Fruit fly (Drosophila melanogaster) whole organism, prepupa: ENCODE data around the gene Galk.

Experiments
- Blimp-1 ChIP-seq: fragments of 200-800 bp; sonication (Bioruptor generic); optimal IDR thresholded peaks from 3 replicates; lab custom pipeline; 2017; ENCODE audit warnings: missing biosample characterization, missing genetic modification characterization, mild to moderate bottlenecking, moderate library complexity, missing genetic modification reagents
- CG10669 ChIP-seq: fragments of 200-800 bp; sonication (Bioruptor generic); optimal IDR thresholded peaks from 3 replicates; lab custom pipeline; 2018; ENCODE audit warnings: missing biosample characterization, mild to moderate bottlenecking, missing genetic modification characterization, moderate library complexity
- CG11294 ChIP-seq: fragments of 200-800 bp; sonication (Bioruptor generic); IDR thresholded peaks from 2 replicates; pipeline ENCODE4 v1.3.6; 2022; ENCODE audit warnings: missing biosample characterization, missing genetic modification characterization
- CG11762 ChIP-seq: fragments of 200-800 bp; sonication (Bioruptor generic); optimal IDR thresholded peaks from 3 replicates; lab custom pipeline; 2016; ENCODE audit warnings: missing biosample characterization, missing genetic modification characterization; ENCODE audit not compliant: insufficient read depth
- CG11902 ChIP-seq: fragments of 200-800 bp; sonication (Bioruptor generic); optimal IDR thresholded peaks from 3 replicates; lab custom pipeline; 2016; ENCODE audit warnings: missing biosample characterization, missing genetic modification characterization
- CG15336 ChIP-seq: fragments of 200-800 bp; sonication (Bioruptor generic); IDR thresholded peaks from 2 replicates; pipeline ENCODE4 v1.3.6; 2022; ENCODE audit warnings: missing biosample characterization, missing genetic modification characterization
- CG16779 ChIP-seq: fragments of 200-800 bp; sonication (Bioruptor generic); optimal IDR thresholded peaks from 3 replicates; lab custom pipeline; 2017; ENCODE audit warnings: missing biosample characterization, mild to moderate bottlenecking, missing genetic modification characterization
- CG3032 ChIP-seq: fragments of 200-800 bp; optimal IDR thresholded peaks from 2 replicates; lab custom pipeline; 2019; ENCODE audit warnings: missing biosample characterization, mild to moderate bottlenecking, missing genetic modification characterization, moderate library complexity
- CG31627 ChIP-seq: fragments of 200-800 bp; sonication (Bioruptor generic); optimal IDR thresholded peaks from 3 replicates; lab custom pipeline; 2016; ENCODE audit warnings: missing biosample characterization, missing genetic modification characterization
- CG32006 ChIP-seq: fragments of 200-800 bp; sonication (Bioruptor generic); optimal IDR thresholded peaks from 3 replicates; lab custom pipeline; 2017; ENCODE audit warnings: missing biosample characterization, mild to moderate bottlenecking, missing genetic modification characterization
- CG34406 ChIP-seq: fragments of 200-800 bp; sonication (Bioruptor generic); optimal IDR thresholded peaks from 3 replicates; lab custom pipeline; 2016; ENCODE audit warnings: missing biosample characterization, missing genetic modification characterization
- CG3919 ChIP-seq: fragments of 200-800 bp; sonication (Bioruptor generic); optimal IDR thresholded peaks from 3 replicates; lab custom pipeline; 2016; ENCODE audit warnings: missing biosample characterization, missing genetic modification characterization
- CG4318 ChIP-seq: fragments of 200-800 bp; sonication (Bioruptor generic); optimal IDR thresholded peaks from 3 replicates; lab custom pipeline; 2017; ENCODE audit warnings: missing biosample characterization, mild to moderate bottlenecking, missing genetic modification characterization
- CG6163 ChIP-seq: fragments of 200-800 bp; sonication (Bioruptor generic); IDR thresholded peaks from 3 replicates; pipeline ENCODE4 v1.3.6; 2022; ENCODE audit warnings: missing biosample characterization, missing genetic modification characterization
- CG6276 ChIP-seq: fragments of 200-800 bp; sonication (Bioruptor generic); optimal IDR thresholded peaks from 2 replicates; lab custom pipeline; 2017; ENCODE audit warnings: missing biosample characterization, mild to moderate bottlenecking, missing genetic modification characterization
- CG6792 ChIP-seq: fragments of 200-800 bp; sonication (Bioruptor generic); optimal IDR thresholded peaks from 3 replicates; lab custom pipeline; 2016; ENCODE audit warnings: missing biosample characterization, missing genetic modification characterization
- CG8119 ChIP-seq: fragments of 200-800 bp; sonication (Bioruptor generic); IDR thresholded peaks from 3 replicates; pipeline ENCODE4 v1.3.6; 2022; ENCODE audit warnings: missing biosample characterization, missing genetic modification characterization
- CG8632 ChIP-seq: fragments of 200-800 bp; sonication (Bioruptor generic); optimal IDR thresholded peaks from 3 replicates; lab custom pipeline; 2016; ENCODE audit warnings: missing biosample characterization, missing genetic modification characterization
- CG9139 ChIP-seq: fragments of 200-800 bp; sonication (Bioruptor generic); optimal IDR thresholded peaks from 3 replicates; lab custom pipeline; 2017; ENCODE audit warnings: missing biosample characterization, mild to moderate bottlenecking, missing genetic modification characterization
- Eip78C ChIP-seq: fragments of 200-800 bp; sonication (Bioruptor generic); peaks from one replicate; lab custom pipeline; 2016; ENCODE audit warnings: missing biosample characterization, missing genetic modification characterization
- Eip93F ChIP-seq: fragments of 200-800 bp; sonication (Bioruptor generic); optimal IDR thresholded peaks from 2 replicates; lab custom pipeline; 2016; ENCODE audit warnings: missing biosample characterization, mild to moderate bottlenecking, missing genetic modification characterization
- Ets21C ChIP-seq: fragments of 200-800 bp; sonication (Bioruptor generic); optimal IDR thresholded peaks from 3 replicates; lab custom pipeline; 2016; ENCODE audit warnings: missing biosample characterization, missing genetic modification characterization
- Ets96B ChIP-seq: fragments of 200-800 bp; optimal IDR thresholded peaks from 2 replicates; lab custom pipeline; 2019; ENCODE audit warnings: missing biosample characterization, mild to moderate bottlenecking, missing genetic modification characterization, moderate library complexity
- Gug ChIP-seq: fragments of 200-800 bp; sonication (Bioruptor generic); IDR thresholded peaks from 2 replicates; pipeline ENCODE4 v1.3.6; 2022; ENCODE audit warnings: missing biosample characterization, missing genetic modification characterization
- Hr38 ChIP-seq: sonication (Bioruptor generic); optimal IDR thresholded peaks from 2 replicates; lab custom pipeline; 2016; ENCODE audit warnings: missing biosample characterization, missing genetic modification characterization
- Hr39 ChIP-seq: fragments of 200-800 bp; sonication (Bioruptor generic); optimal IDR thresholded peaks from 2 replicates; lab custom pipeline; 2016; ENCODE audit warnings: missing biosample characterization, missing genetic modification characterization
- Lpt ChIP-seq: fragments of 200-800 bp; sonication (Bioruptor generic); optimal IDR thresholded peaks from 3 replicates; lab custom pipeline; 2016; ENCODE audit warnings: missing biosample characterization, missing genetic modification characterization
- Smox ChIP-seq: fragments of 200-800 bp; sonication (Bioruptor generic); optimal IDR thresholded peaks from 3 replicates; lab custom pipeline; 2016; ENCODE audit warnings: missing biosample characterization, missing genetic modification characterization
- Sox102F ChIP-seq: fragments of 200-800 bp; sonication (Bioruptor generic); optimal IDR thresholded peaks from 2 replicates; lab custom pipeline; 2016; ENCODE audit warnings: missing biosample characterization, mild to moderate bottlenecking, missing genetic modification characterization
- Sox14 ChIP-seq: fragments of 200-800 bp; sonication (Bioruptor generic); optimal IDR thresholded peaks from 3 replicates; lab custom pipeline; 2016; ENCODE audit warnings: missing biosample characterization, missing genetic modification characterization
- Sox15 ChIP-seq: fragments of 200-800 bp; sonication (Bioruptor generic); optimal IDR thresholded peaks from 3 replicates; lab custom pipeline; 2016; ENCODE audit warnings: missing biosample characterization, missing genetic modification characterization
- achi ChIP-seq: fragments of 200-800 bp; sonication (Bioruptor generic); optimal IDR thresholded peaks from 3 replicates; lab custom pipeline; 2016; ENCODE audit warnings: missing biosample characterization, missing genetic modification characterization
- acj6 ChIP-seq: fragments of 200-800 bp; sonication (Bioruptor generic); optimal IDR thresholded peaks from 3 replicates; lab custom pipeline; 2016; ENCODE audit warnings: missing biosample characterization, missing genetic modification characterization
- cyc ChIP-seq: fragments of 200-800 bp; sonication (Bioruptor generic); optimal IDR thresholded peaks from 3 replicates; lab custom pipeline; 2016; ENCODE audit warnings: missing biosample characterization, missing genetic modification characterization
- dsx ChIP-seq: fragments of 200-800 bp; optimal IDR thresholded peaks from 3 replicates; lab custom pipeline; 2019; ENCODE audit warnings: missing biosample characterization, mild to moderate bottlenecking, missing genetic modification characterization, moderate library complexity; ENCODE audit not compliant: poor library complexity, severe bottlenecking
- esn ChIP-seq: fragments of 200-800 bp; sonication (Bioruptor generic); optimal IDR thresholded peaks from 2 replicates; lab custom pipeline; 2016; ENCODE audit warnings: missing biosample characterization, mild to moderate bottlenecking, missing genetic modification characterization, moderate library complexity
- fd59A ChIP-seq: fragments of 200-800 bp; sonication (Bioruptor generic); optimal IDR thresholded peaks from 2 replicates; lab custom pipeline; 2017; ENCODE audit warnings: missing biosample characterization, mild to moderate bottlenecking, missing genetic modification characterization, missing genetic modification reagents
- fkh ChIP-seq: fragments of 200-800 bp; sonication (Bioruptor generic); optimal IDR thresholded peaks from 3 replicates; lab custom pipeline; 2017; ENCODE audit warnings: missing biosample characterization, mild to moderate bottlenecking, missing genetic modification characterization, moderate library complexity
- lz ChIP-seq: fragments of 200-800 bp; sonication (Bioruptor generic); optimal IDR thresholded peaks from 3 replicates; lab custom pipeline; 2016; ENCODE audit warnings: missing biosample characterization, missing genetic modification characterization
- net ChIP-seq: fragments of 200-800 bp; sonication (Bioruptor generic); optimal IDR thresholded peaks from 3 replicates; lab custom pipeline; 2016; ENCODE audit warnings: missing biosample characterization, missing genetic modification characterization
- pdm3 ChIP-seq: fragments of 200-800 bp; sonication (Bioruptor generic); optimal IDR thresholded peaks from 3 replicates; lab custom pipeline; 2016; ENCODE audit warnings: missing biosample characterization, missing genetic modification characterization
- salr ChIP-seq, 2 experiments: fragments of 200-800 bp; sonication (Bioruptor generic); optimal IDR thresholded peaks; 3 replicates each; lab custom pipeline; 2016 to 2018; ENCODE audit warnings: missing biosample characterization in 2 of 2, missing genetic modification characterization in 2 of 2, mild to moderate bottlenecking in 1 of 2
- spab ChIP-seq: fragments of 200-800 bp; sonication (Bioruptor generic); optimal IDR thresholded peaks from 2 replicates; lab custom pipeline; 2017; ENCODE audit warnings: missing biosample characterization, mild to moderate bottlenecking, missing genetic modification characterization, missing genetic modification reagents
- ss ChIP-seq, 2 experiments: fragments of 200-800 bp; sonication (Bioruptor generic); optimal IDR thresholded peaks; 2 replicates in 1 of 2; 3 replicates in 1 of 2; lab custom pipeline; 2017 to 2018; ENCODE audit warnings: mild to moderate bottlenecking in 2 of 2, missing biosample characterization in 2 of 2, missing genetic modification characterization in 2 of 2, moderate library complexity in 1 of 2
- svp ChIP-seq: fragments of 200-800 bp; sonication (Bioruptor generic); peaks from one replicate; lab custom pipeline; 2016; ENCODE audit warnings: missing biosample characterization, missing genetic modification characterization

Gene Galk

dm6 chr3L:9027122-9027696, 41.3 kb upstream of the Galk start:
- TF ChIP-seq Eip93F (GFP tag; lab: Kevin White, UChicago) (no peak), CG6276 (GFP tag; lab: Kevin White, UChicago) (no peak), fkh (GFP tag; lab: Kevin White, UChicago) (peak; percentile 40), Sox14 (GFP tag; lab: Kevin White, UChicago) (no peak), CG34406 (no peak), CG15336 (GFP tag; lab: Robert Waterston, UW) (no peak)

dm6 chr3L:9026568-9026967, 40.7 kb upstream of the Galk start:
- TF ChIP-seq CG6163 = no peak
- peak; percentile 28 for TF ChIP-seq Eip78C (GFP tag; lab: Kevin White, UChicago)
- no peak for TF ChIP-seq Gug
- TF ChIP-seq Sox102F = peak; percentile 10
- no peak for TF ChIP-seq Hr38
- no peak for TF ChIP-seq dsx (GFP tag; lab: Kevin White, UChicago)
- TF ChIP-seq svp (GFP tag; lab: Kevin White, UChicago) = peak; percentile 46
- TF ChIP-seq CG9139 (GFP tag; lab: Kevin White, UChicago) = no peak
- TF ChIP-seq esn (GFP tag; lab: Kevin White, UChicago) = peak; percentile 7
- TF ChIP-seq achi (GFP tag; lab: Kevin White, UChicago) = no peak
- TF ChIP-seq Sox15 (GFP tag; lab: Kevin White, UChicago) = no peak
- TF ChIP-seq lz (GFP tag; lab: Kevin White, UChicago) = no peak
- TF ChIP-seq fkh (GFP tag; lab: Kevin White, UChicago) = no peak
- TF ChIP-seq CG32006 (GFP tag; lab: Kevin White, UChicago) = no peak
- no peak for TF ChIP-seq acj6 (GFP tag; lab: Kevin White, UChicago)
- TF ChIP-seq CG3919 (GFP tag; lab: Kevin White, UChicago) = no peak
- no peak for TF ChIP-seq CG10669 (GFP tag; lab: Kevin White, UChicago)

- TF ChIP-seq Sox15 (GFP tag; lab: Kevin White, UChicago) (no peak), CG32006 (GFP tag; lab: Kevin White, UChicago) (peak; percentile 4), fkh (GFP tag; lab: Kevin White, UChicago) (no peak), Gug (no peak), pdm3 (peak; percentile 16), Blimp-1 (GFP tag; lab: Kevin White, UChicago) (no peak), Smox (GFP tag; lab: Kevin White, UChicago) (no peak), dsx (GFP tag; lab: Kevin White, UChicago) (peak; percentile 5), net (GFP tag; lab: Kevin White, UChicago) (no peak), spab (GFP tag; lab: Kevin White, UChicago) (no peak), CG6792 (GFP tag; lab: Kevin White, UChicago) (no peak), CG11902 (no peak), CG8119 (no peak), Sox102F (no peak), ss (GFP tag; optimal IDR thresholded peaks at IDR 0.05; lab: Kevin White, UChicago) (peak in 1 of 2 experiments; percentile 31), CG4318 (GFP tag; lab: Kevin White, UChicago) (no peak), svp (GFP tag; lab: Kevin White, UChicago) (no peak), Lpt (GFP tag; lab: Kevin White, UChicago) (no peak), lz (GFP tag; lab: Kevin White, UChicago) (no peak), CG3919 (GFP tag; lab: Kevin White, UChicago) (peak; percentile 33), CG8632 (GFP tag; lab: Kevin White, UChicago) (no peak), CG11762 (no peak), CG6163 (peak; percentile 55; the same call in 2 of the 3 replicates), CG6276 (GFP tag; lab: Kevin White, UChicago) (no peak), Eip78C (GFP tag; lab: Kevin White, UChicago) (peak; percentile 82), CG31627 (GFP tag; lab: Kevin White, UChicago) (no peak), CG15336 (GFP tag; lab: Robert Waterston, UW) (no peak), Sox14 (GFP tag; lab: Kevin White, UChicago) (no peak), salr (GFP tag; optimal IDR thresholded peaks at IDR 0.05; lab: Kevin White, UChicago) (no peak), acj6 (GFP tag; lab: Kevin White, UChicago) (peak; percentile 8), CG3032 (tag; lab: Kevin White, UChicago) (peak; percentile 10), Ets96B (tag; lab: Kevin White, UChicago) (peak; percentile 15), Ets21C (GFP tag; lab: Kevin White, UChicago) (no peak), CG10669 (GFP tag; lab: Kevin White, UChicago) (peak; percentile 11), CG16779 (tag; lab: Kevin White, UChicago) (no peak), fd59A (GFP tag; lab: Kevin White, UChicago) (no peak), CG11294 (GFP tag; lab: Robert Waterston, UW) (no peak), cyc (GFP tag; lab: Kevin White, UChicago) (no peak), Hr39 (GFP tag; lab: Kevin White, UChicago) (no peak)
Observed at dm6 chr3L:9025680-9026079, 39.8 kb upstream of the Galk start.
